Fruit fly (Drosophila melanogaster): Measurements from ENCODE around the gene Rrp45.

DNA sequence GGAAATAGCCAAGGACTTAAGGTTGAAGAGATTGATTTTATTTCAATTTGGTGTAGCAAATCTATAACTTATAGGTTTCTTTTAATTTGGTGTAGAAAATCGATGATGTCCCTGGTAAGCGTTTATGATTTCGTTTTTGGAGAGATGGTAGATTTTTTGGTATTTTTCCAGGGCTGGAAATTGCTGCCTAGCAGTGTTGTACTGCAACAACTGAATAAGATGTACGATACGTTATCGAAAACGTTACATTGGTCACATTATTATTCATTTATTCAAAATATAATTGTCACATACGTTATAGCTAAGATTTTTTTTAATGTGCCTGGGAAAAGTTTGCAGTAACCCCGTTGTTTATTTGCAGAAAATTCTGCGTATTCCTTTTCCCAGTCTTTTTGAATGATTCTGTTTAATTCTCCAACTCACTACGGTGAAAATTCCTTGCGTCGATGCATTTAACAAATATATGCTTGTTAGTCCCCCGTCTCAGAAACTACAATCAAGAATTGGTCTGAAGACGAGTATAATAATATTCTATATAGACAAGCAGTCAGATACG lies 4.1 kb downstream of the Rrp45 start, which contains the start of the genes CG9609 and Sap30:
- no peak for TF ChIP-seq dsf (GFP tag; optimal IDR thresholded peaks at IDR 0.05; ENCODE audit: borderline replicate concordance)
- no peak for TF ChIP-seq pan (optimal IDR thresholded peaks at IDR 0.05)
- TF ChIP-seq Dfd (GFP tag; optimal IDR thresholded peaks at IDR 0.05), result no peak
- no peak for TF ChIP-seq h (GFP tag; optimal IDR thresholded peaks at IDR 0.05)
- TF ChIP-seq dmrt93B (GFP tag; optimal IDR thresholded peaks at IDR 0.05), result no peak
- no peak for TF ChIP-seq GATAd (GFP tag; optimal IDR thresholded peaks at IDR 0.05)
- TF ChIP-seq fru (GFP tag; optimal IDR thresholded peaks at IDR 0.05), result no peak
- no peak for TF ChIP-seq woc (GFP tag; optimal IDR thresholded peaks at IDR 0.05)
- TF ChIP-seq br (GFP tag; optimal IDR thresholded peaks at IDR 0.05), result no peak
- no peak for TF ChIP-seq lola (GFP tag; optimal IDR thresholded peaks at IDR 0.05)
